Worm (Caenorhabditis elegans) whole organism, dauer: ENCODE results near the gene C18E9.8.

ENCODE experiments used
- unc-62 ChIP-seq: sonication (generic microtip); optimal IDR thresholded peaks from 2 replicates; lab custom pipeline; 2017; ENCODE audit warnings: missing biosample characterization, missing genetic modification reagents, missing genetic modification characterization

The C18E9.8 gene

ce11 chrII:8987962-8988361 lies at the start of gene C18E9.8:
C18E9.8 (minus strand) TSS chrII:8988062.
- no peak for TF ChIP-seq unc-62 (GFP tag; lab: Kevin White, UChicago)

- no peak for TF ChIP-seq unc-62 (GFP tag; lab: Kevin White, UChicago)
Measured at ce11 chrII:9033034-9033433, 45.2 kb upstream of the C18E9.8 start.

ce11 chrII:9031891-9032290 lies 44.0 kb upstream of the C18E9.8 start:
- no peak for TF ChIP-seq unc-62 (GFP tag; lab: Kevin White, UChicago)

- no peak for TF ChIP-seq unc-62 (GFP tag; lab: Kevin White, UChicago)
Measured at ce11 chrII:9029218-9029672, 41.4 kb upstream of the C18E9.8 start, which contains the start of gene F37B12.1. F37B12.1 (minus strand) TSS chrII:9029268.

ce11 chrII:9028096-9028495 lies 40.2 kb upstream of the C18E9.8 start:
- no peak for TF ChIP-seq unc-62 (GFP tag; lab: Kevin White, UChicago)

- TF ChIP-seq unc-62 (GFP tag; lab: Kevin White, UChicago) = no peak
Measured at ce11 chrII:9026348-9026747, 38.5 kb upstream of the C18E9.8 start.

ce11 chrII:9024312-9024711 lies 36.5 kb upstream of the C18E9.8 start:
- no peak for TF ChIP-seq unc-62 (GFP tag; lab: Kevin White, UChicago)

- no peak for TF ChIP-seq unc-62 (GFP tag; lab: Kevin White, UChicago)
Measured at ce11 chrII:9021625-9022024, 33.8 kb upstream of the C18E9.8 start.

- TF ChIP-seq unc-62 (GFP tag; lab: Kevin White, UChicago) = no peak
Measured at ce11 chrII:9019704-9020103, 31.8 kb upstream of the C18E9.8 start, which contains the start of gene dep-1. dep-1 (minus strand) TSS chrII:9019798.

- TF ChIP-seq unc-62 (GFP tag; lab: Kevin White, UChicago) = no peak
Measured at ce11 chrII:9017628-9018027, 29.8 kb upstream of the C18E9.8 start.

- no peak for TF ChIP-seq unc-62 (GFP tag; lab: Kevin White, UChicago)
Measured at ce11 chrII:9014877-9015505, 27.1 kb upstream of the C18E9.8 start.

- no peak for TF ChIP-seq unc-62 (GFP tag; lab: Kevin White, UChicago)
Measured at ce11 chrII:9014188-9014587, 26.3 kb upstream of the C18E9.8 start.

ce11 chrII:9013341-9013740 lies 25.5 kb upstream of the C18E9.8 start:
- no peak for TF ChIP-seq unc-62 (GFP tag; lab: Kevin White, UChicago)

ce11 chrII:9010708-9011107 lies 22.8 kb upstream of the C18E9.8 start:
- TF ChIP-seq unc-62 (GFP tag; lab: Kevin White, UChicago) = no peak

ce11 chrII:9009976-9010702 lies 22.3 kb upstream of the C18E9.8 start:
- no peak for TF ChIP-seq unc-62 (GFP tag; lab: Kevin White, UChicago)

ce11 chrII:9007741-9008140 lies 19.9 kb upstream of the C18E9.8 start:
- no peak for TF ChIP-seq unc-62 (GFP tag; lab: Kevin White, UChicago)

- no peak for TF ChIP-seq unc-62 (GFP tag; lab: Kevin White, UChicago)
Measured at ce11 chrII:9005067-9005466, 17.2 kb upstream of the C18E9.8 start, which contains the start of gene F44G4.7. F44G4.7 (minus strand) TSS chrII:9005167.
